Worm (Caenorhabditis elegans) whole organism, L2 larva: ENCODE data around the gene C05D11.5.

Experiments
- C34F6.9 ChIP-seq: fragments of 150-350 bp; optimal IDR thresholded peaks from 2 replicates; lab custom pipeline; 2014; ENCODE audit warnings: missing biosample characterization, missing genetic modification characterization
- F13H6.1 ChIP-seq: sonication (generic microtip); optimal IDR thresholded peaks from 2 replicates; lab custom pipeline; 2016; ENCODE audit warnings: missing genetic modification characterization, missing compliant biosample characterization
- R02D3.7 ChIP-seq: fragments of 150-350 bp; optimal IDR thresholded peaks from 2 replicates; lab custom pipeline; 2014; ENCODE audit warnings: missing biosample characterization, missing genetic modification characterization
- Y55F3AM.14 ChIP-seq: fragments of 200-800 bp; sonication (Bioruptor generic); optimal IDR thresholded peaks from 2 replicates; lab custom pipeline; 2018; ENCODE audit warnings: mild to moderate bottlenecking, missing genetic modification characterization, missing compliant biosample characterization
- ZK546.5 ChIP-seq: sonication (generic microtip); optimal IDR thresholded peaks from 2 replicates; lab custom pipeline; 2017; ENCODE audit warnings: missing biosample characterization, missing genetic modification characterization
- alr-1 ChIP-seq: fragments of 150-350 bp; optimal IDR thresholded peaks from 2 replicates; lab custom pipeline; 2014; ENCODE audit warnings: missing biosample characterization, missing genetic modification characterization
- aly-2 ChIP-seq: fragments of 150-350 bp; optimal IDR thresholded peaks from 2 replicates; lab custom pipeline; 2014; ENCODE audit warnings: missing biosample characterization, missing genetic modification characterization
- ama-1 ChIP-seq: fragments of 150-350 bp; optimal IDR thresholded peaks from 2 replicates; lab custom pipeline; 2018; ENCODE audit warnings: inconsistent platforms
- blmp-1 ChIP-seq: sonication (generic microtip); optimal IDR thresholded peaks from 2 replicates; lab custom pipeline; 2017; ENCODE audit warnings: missing genetic modification characterization, mild to moderate bottlenecking, missing compliant biosample characterization, antibody characterized with exemption, moderate library complexity; ENCODE audit not compliant: insufficient read depth
- ceh-16 ChIP-seq: fragments of 150-350 bp; optimal IDR thresholded peaks from 2 replicates; lab custom pipeline; 2014; ENCODE audit warnings: missing biosample characterization, missing genetic modification characterization
- crh-2 ChIP-seq: sonication (generic microtip); optimal IDR thresholded peaks from 2 replicates; lab custom pipeline; 2017; ENCODE audit warnings: missing biosample characterization, missing genetic modification characterization
- dmd-4 ChIP-seq: sonication (generic microtip); optimal IDR thresholded peaks from 2 replicates; lab custom pipeline; 2017; ENCODE audit warnings: missing biosample characterization, missing genetic modification characterization
- egl-27 ChIP-seq: sonication (generic microtip); optimal IDR thresholded peaks from 3 replicates; lab custom pipeline; 2017; ENCODE audit warnings: missing biosample characterization, missing genetic modification reagents, missing genetic modification characterization
- elt-1 ChIP-seq: fragments of 150-350 bp; optimal IDR thresholded peaks from 2 replicates; lab custom pipeline; 2014; ENCODE audit warnings: missing biosample characterization, missing genetic modification characterization
- fos-1 ChIP-seq: fragments of 150-350 bp; optimal IDR thresholded peaks from 2 replicates; lab custom pipeline; 2014; ENCODE audit warnings: missing biosample characterization, missing genetic modification characterization
- gmeb-1 ChIP-seq: fragments of 150-350 bp; optimal IDR thresholded peaks from 2 replicates; lab custom pipeline; 2014; ENCODE audit warnings: missing biosample characterization, missing genetic modification characterization
- lin-11 ChIP-seq: fragments of 150-350 bp; sonication (generic microtip); optimal IDR thresholded peaks from 2 replicates; lab custom pipeline; 2014; ENCODE audit warnings: missing biosample characterization, missing genetic modification characterization, inconsistent platforms, mixed read lengths
- lin-13 ChIP-seq: fragments of 150-350 bp; optimal IDR thresholded peaks from 2 replicates; lab custom pipeline; 2014; ENCODE audit warnings: missing biosample characterization, missing genetic modification reagents, missing genetic modification characterization
- lin-39 ChIP-seq: fragments of 150-350 bp; optimal IDR thresholded peaks from 2 replicates; lab custom pipeline; 2014; ENCODE audit warnings: missing biosample characterization, missing genetic modification reagents, missing genetic modification characterization
- lsy-2 ChIP-seq, 2 experiments: fragments of 150-350 bp in 1 of 2; sonication (generic microtip) in 1 of 2; optimal IDR thresholded peaks; 2 replicates each; lab custom pipeline; 2014 to 2017; ENCODE audit warnings: missing biosample characterization in 2 of 2, missing genetic modification characterization in 2 of 2
- mab-5 ChIP-seq: fragments of 150-350 bp; optimal IDR thresholded peaks from 2 replicates; lab custom pipeline; 2014; ENCODE audit warnings: missing biosample characterization, missing genetic modification characterization
- mbf-1 ChIP-seq: sonication (generic microtip); optimal IDR thresholded peaks from 2 replicates; lab custom pipeline; 2017; ENCODE audit warnings: missing biosample characterization, missing genetic modification characterization
- mdl-1 ChIP-seq, 2 experiments: fragments of 150-350 bp in 1 of 2; sonication (generic microtip) in 1 of 2; optimal IDR thresholded peaks; 2 replicates each; lab custom pipeline; 2017; ENCODE audit warnings: missing biosample characterization in 2 of 2, missing genetic modification characterization in 2 of 2
- nhr-10 ChIP-seq: sonication (generic microtip); optimal IDR thresholded peaks from 2 replicates; lab custom pipeline; 2017; ENCODE audit warnings: missing biosample characterization, missing genetic modification characterization
- nhr-11 ChIP-seq: fragments of 150-350 bp; optimal IDR thresholded peaks from 2 replicates; lab custom pipeline; 2014; ENCODE audit warnings: missing biosample characterization, missing genetic modification characterization
- nhr-12 ChIP-seq: fragments of 150-350 bp; optimal IDR thresholded peaks from 2 replicates; lab custom pipeline; 2014; ENCODE audit warnings: missing biosample characterization, missing genetic modification characterization
- nhr-129 ChIP-seq: fragments of 150-350 bp; optimal IDR thresholded peaks from 2 replicates; lab custom pipeline; 2014; ENCODE audit warnings: missing biosample characterization, missing genetic modification characterization
- nhr-21 ChIP-seq: fragments of 150-350 bp; optimal IDR thresholded peaks from 2 replicates; lab custom pipeline; 2014; ENCODE audit warnings: missing biosample characterization, missing genetic modification characterization
- nhr-23 ChIP-seq: fragments of 150-350 bp; optimal IDR thresholded peaks from 2 replicates; lab custom pipeline; 2014; ENCODE audit warnings: missing biosample characterization, missing genetic modification reagents, missing genetic modification characterization
- nhr-237 ChIP-seq: fragments of 150-350 bp; optimal IDR thresholded peaks from 2 replicates; lab custom pipeline; 2014; ENCODE audit warnings: missing biosample characterization, missing genetic modification characterization
- nhr-25 ChIP-seq: fragments of 150-350 bp; sonication (generic microtip); optimal IDR thresholded peaks from 3 replicates; lab custom pipeline; 2014; ENCODE audit warnings: missing biosample characterization, missing genetic modification characterization
- nhr-6 ChIP-seq: fragments of 150-350 bp; optimal IDR thresholded peaks from 2 replicates; lab custom pipeline; 2014; ENCODE audit warnings: missing biosample characterization, missing genetic modification characterization
- nhr-77 ChIP-seq: fragments of 150-350 bp; optimal IDR thresholded peaks from 2 replicates; lab custom pipeline; 2014; ENCODE audit warnings: missing biosample characterization, missing genetic modification characterization
- peb-1 ChIP-seq: fragments of 150-350 bp; optimal IDR thresholded peaks from 2 replicates; lab custom pipeline; 2014; ENCODE audit warnings: missing biosample characterization, missing genetic modification characterization
- sem-4 ChIP-seq: fragments of 150-350 bp; optimal IDR thresholded peaks from 2 replicates; lab custom pipeline; 2014; ENCODE audit warnings: missing biosample characterization, missing genetic modification reagents, missing genetic modification characterization
- skn-1 ChIP-seq: sonication (generic microtip); optimal IDR thresholded peaks from 2 replicates; lab custom pipeline; 2017; ENCODE audit warnings: missing biosample characterization, missing genetic modification characterization
- sma-3 ChIP-seq: sonication (generic microtip); optimal IDR thresholded peaks from 2 replicates; lab custom pipeline; 2016; ENCODE audit warnings: missing genetic modification reagents, missing genetic modification characterization, missing compliant biosample characterization
- sma-9 ChIP-seq, 2 experiments: fragments of 150-350 bp in 1 of 2; sonication (generic microtip) in 1 of 2; optimal IDR thresholded peaks; 2 replicates each; lab custom pipeline; 2014 to 2016; ENCODE audit warnings: missing genetic modification characterization in 2 of 2, mild to moderate bottlenecking in 1 of 2, missing biosample characterization in 1 of 2, missing compliant biosample characterization in 1 of 2, missing genetic modification reagents in 1 of 2, moderate library complexity in 1 of 2
- snpc-4 ChIP-seq: fragments of 150-350 bp; optimal IDR thresholded peaks from 2 replicates; lab custom pipeline; 2014; ENCODE audit warnings: missing biosample characterization, missing genetic modification characterization
- unc-39 ChIP-seq: fragments of 150-350 bp; optimal IDR thresholded peaks from 2 replicates; lab custom pipeline; 2014; ENCODE audit warnings: missing biosample characterization, missing genetic modification characterization
- unc-55 ChIP-seq: fragments of 150-350 bp; sonication (generic microtip); optimal IDR thresholded peaks from 3 replicates; lab custom pipeline; 2014; ENCODE audit warnings: missing biosample characterization, missing genetic modification reagents, missing genetic modification characterization
- unc-62 ChIP-seq: fragments of 150-350 bp; optimal IDR thresholded peaks from 2 replicates; lab custom pipeline; 2014; ENCODE audit warnings: missing biosample characterization, missing genetic modification reagents, missing genetic modification characterization
- zag-1 ChIP-seq: fragments of 150-350 bp; optimal IDR thresholded peaks from 2 replicates; lab custom pipeline; 2014; ENCODE audit warnings: missing biosample characterization, missing genetic modification characterization
- ztf-1 ChIP-seq: fragments of 200-800 bp; sonication (Bioruptor generic); conservative IDR thresholded peaks from 2 replicates; pipeline ENCODE4 v1.3.6; 2022; ENCODE audit warnings: missing genetic modification characterization, missing compliant biosample characterization
- ztf-11 ChIP-seq: sonication (generic microtip); optimal IDR thresholded peaks from 2 replicates; lab custom pipeline; 2017; ENCODE audit warnings: missing biosample characterization, missing genetic modification characterization
- ztf-4 ChIP-seq: fragments of 150-350 bp; optimal IDR thresholded peaks from 2 replicates; lab custom pipeline; 2014; ENCODE audit warnings: missing biosample characterization, missing genetic modification characterization

The C05D11.5 gene

ce11 chrIII:6447521-6447920 lies 35.7 kb upstream of the C05D11.5 start (continued):
- no peak for TF ChIP-seq lin-11 (tag; lab: Kevin White, UChicago)
- TF ChIP-seq ama-1 (lab: Kevin White, UChicago) = no peak
- TF ChIP-seq nhr-77 (tag; lab: Kevin White, UChicago) = no peak
- peak; percentile 75 for TF ChIP-seq sma-3 (GFP tag; lab: Kevin White, UChicago)
- peak; percentile 71 for TF ChIP-seq fos-1 (tag; lab: Kevin White, UChicago)
- peak; percentile 3 for TF ChIP-seq unc-62 (GFP tag; lab: Kevin White, UChicago)
- TF ChIP-seq nhr-25 (tag; lab: Kevin White, UChicago) = peak; percentile 73
- TF ChIP-seq nhr-129 (tag; lab: Kevin White, UChicago) = peak; percentile 71
- TF ChIP-seq gmeb-1 (tag; lab: Kevin White, UChicago) = peak; percentile 41

DNA sequence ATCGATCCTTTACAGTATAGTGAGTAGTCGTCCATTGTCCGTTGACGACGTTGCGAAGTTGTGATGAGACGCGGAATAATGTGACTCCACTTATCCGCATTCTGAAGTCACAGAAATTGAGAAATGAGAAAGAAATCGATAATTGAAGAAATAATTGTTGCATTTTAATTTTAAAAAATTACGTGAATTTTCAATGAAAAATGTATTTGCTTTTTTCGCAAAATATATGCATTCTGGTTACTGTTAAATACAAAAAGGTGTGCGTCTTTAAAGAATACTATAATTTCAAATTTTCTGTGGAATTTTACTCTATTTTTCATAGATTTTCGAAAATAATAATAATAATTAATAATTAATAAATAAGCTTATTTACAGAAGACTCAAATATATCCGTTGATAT lies 35.0 kb upstream of the C05D11.5 start, which contains the start of gene let-721:
Gene let-721 (minus strand): TSS at position 101 of the 400 bp plus-strand sequence.
- TF ChIP-seq nhr-77 (tag; lab: Kevin White, UChicago) (no peak), mdl-1 (tag; optimal IDR thresholded peaks at IDR 0.05; lab: Kevin White, UChicago) (no peak), elt-1 (tag; lab: Kevin White, UChicago) (no peak), zag-1 (no peak), ztf-1 (GFP tag; lab: Robert Waterston, UW) (no peak), fos-1 (tag; lab: Kevin White, UChicago) (no peak), snpc-4 (tag; lab: Kevin White, UChicago) (no peak), sem-4 (tag; lab: Kevin White, UChicago) (no peak), nhr-10 (tag; lab: Kevin White, UChicago) (no peak), sma-3 (GFP tag; lab: Kevin White, UChicago) (no peak), nhr-6 (tag; lab: Kevin White, UChicago) (no peak), C34F6.9 (tag; lab: Kevin White, UChicago) (no peak), nhr-237 (tag; lab: Kevin White, UChicago) (no peak), alr-1 (no peak), skn-1 (no peak)

DNA sequence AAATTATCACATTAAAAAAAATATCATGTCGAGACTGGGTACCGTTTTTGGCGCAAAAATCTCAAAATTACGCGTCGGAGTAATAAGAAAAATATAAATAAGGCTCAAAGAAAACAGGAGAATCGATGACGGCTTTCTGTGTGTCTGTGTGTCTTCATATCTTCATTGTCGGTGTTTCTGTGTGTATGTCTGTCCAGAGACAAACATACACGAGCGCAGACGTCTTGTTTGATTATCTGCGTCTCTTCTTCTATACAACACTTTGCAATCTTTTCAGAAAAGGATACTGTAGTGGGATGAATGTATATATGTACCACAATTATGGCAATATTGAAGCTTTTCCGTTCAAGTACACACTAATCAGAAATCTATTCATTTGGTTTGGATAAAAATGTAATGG lies 32.5 kb upstream of the C05D11.5 start, which contains the start of gene C05D11.13:
Gene C05D11.13 (minus strand): TSS at position 252 of the 400 bp plus-strand sequence.
- peak; percentile 56 for TF ChIP-seq F13H6.1 (tag; lab: Kevin White, UChicago)
- TF ChIP-seq ztf-1 (GFP tag; lab: Robert Waterston, UW) = no peak
- TF ChIP-seq nhr-23 (tag; lab: Kevin White, UChicago) = no peak
- peak; percentile 65 for TF ChIP-seq crh-2 (tag; lab: Kevin White, UChicago)
- no peak for TF ChIP-seq blmp-1 (tag; lab: Kevin White, UChicago)
- peak in 1 of 2 experiments; percentile 84 for TF ChIP-seq lsy-2 (tag; optimal IDR thresholded peaks at IDR 0.05; lab: Kevin White, UChicago)
- no peak for TF ChIP-seq nhr-237 (tag; lab: Kevin White, UChicago)
- no peak for TF ChIP-seq nhr-11 (tag; lab: Kevin White, UChicago)
- no peak for TF ChIP-seq lin-13 (GFP tag; lab: Kevin White, UChicago)
- TF ChIP-seq lin-11 (tag; lab: Kevin White, UChicago) = no peak
- no peak for TF ChIP-seq nhr-12 (tag; lab: Kevin White, UChicago)
- TF ChIP-seq nhr-129 (tag; lab: Kevin White, UChicago) = peak; percentile 59
- TF ChIP-seq unc-62 (GFP tag; lab: Kevin White, UChicago) = no peak
- no peak for TF ChIP-seq gmeb-1 (tag; lab: Kevin White, UChicago)
- TF ChIP-seq egl-27 (tag; lab: Kevin White, UChicago) = no peak
- TF ChIP-seq Y55F3AM.14 (GFP tag; lab: Kevin White, UChicago) = no peak
- no peak for TF ChIP-seq unc-39 (tag; lab: Kevin White, UChicago)
- peak; percentile 47 for TF ChIP-seq sma-3 (GFP tag; lab: Kevin White, UChicago)
- TF ChIP-seq fos-1 (tag; lab: Kevin White, UChicago) = peak; percentile 32
- TF ChIP-seq ztf-4 (tag; lab: Kevin White, UChicago) = peak; percentile 16
- peak; percentile 0 for TF ChIP-seq nhr-21 (tag; lab: Kevin White, UChicago)
- no peak for TF ChIP-seq nhr-77 (tag; lab: Kevin White, UChicago)
- no peak for TF ChIP-seq nhr-10 (tag; lab: Kevin White, UChicago)
- peak; percentile 59 for TF ChIP-seq sma-9 (GFP tag; optimal IDR thresholded peaks at IDR 0.05; lab: Kevin White, UChicago)
- no peak for TF ChIP-seq sma-9 (tag; optimal IDR thresholded peaks at IDR 0.05; lab: Kevin White, UChicago)
- TF ChIP-seq nhr-25 (tag; lab: Kevin White, UChicago) = peak; percentile 7
- no peak for TF ChIP-seq aly-2 (tag; lab: Kevin White, UChicago)
- no peak for TF ChIP-seq dmd-4 (tag; lab: Kevin White, UChicago)
- TF ChIP-seq C34F6.9 (tag; lab: Kevin White, UChicago) = peak; percentile 68
- no peak for TF ChIP-seq nhr-6 (tag; lab: Kevin White, UChicago)
- no peak for TF ChIP-seq peb-1 (tag; lab: Kevin White, UChicago)
- no peak for TF ChIP-seq ztf-11 (tag; lab: Kevin White, UChicago)
- TF ChIP-seq mbf-1 = no peak
- TF ChIP-seq R02D3.7 (tag; lab: Kevin White, UChicago) = no peak
- TF ChIP-seq unc-55 = peak; percentile 51
- TF ChIP-seq skn-1 = no peak
- TF ChIP-seq mdl-1 (tag; optimal IDR thresholded peaks at IDR 0.05; lab: Kevin White, UChicago) = no peak
- no peak for TF ChIP-seq ceh-16 (tag; lab: Kevin White, UChicago)
- TF ChIP-seq snpc-4 (tag; lab: Kevin White, UChicago) = no peak
- TF ChIP-seq zag-1 = no peak
- TF ChIP-seq elt-1 (tag; lab: Kevin White, UChicago) = no peak
- no peak for TF ChIP-seq lin-39 (tag; lab: Kevin White, UChicago)
- no peak for TF ChIP-seq mab-5 (tag; lab: Kevin White, UChicago)
- TF ChIP-seq ZK546.5 = no peak
- no peak for TF ChIP-seq sem-4 (tag; lab: Kevin White, UChicago)
- TF ChIP-seq ama-1 (lab: Kevin White, UChicago) = no peak
